Worm (Caenorhabditis elegans) whole organism, L4/young adult: ENCODE data around the gene nhr-196.

Source experiments
- W03F9.2 ChIP-seq: fragments of 150-350 bp; optimal IDR thresholded peaks from 2 replicates; lab custom pipeline; 2014; ENCODE audit warnings: missing biosample characterization, missing genetic modification characterization
- him-1 ChIP-seq: sonication (generic microtip); optimal IDR thresholded peaks from 2 replicates; lab custom pipeline; 2016; ENCODE audit warnings: missing genotype, missing genetic modification reagents, missing genetic modification characterization, missing compliant biosample characterization

DNA sequence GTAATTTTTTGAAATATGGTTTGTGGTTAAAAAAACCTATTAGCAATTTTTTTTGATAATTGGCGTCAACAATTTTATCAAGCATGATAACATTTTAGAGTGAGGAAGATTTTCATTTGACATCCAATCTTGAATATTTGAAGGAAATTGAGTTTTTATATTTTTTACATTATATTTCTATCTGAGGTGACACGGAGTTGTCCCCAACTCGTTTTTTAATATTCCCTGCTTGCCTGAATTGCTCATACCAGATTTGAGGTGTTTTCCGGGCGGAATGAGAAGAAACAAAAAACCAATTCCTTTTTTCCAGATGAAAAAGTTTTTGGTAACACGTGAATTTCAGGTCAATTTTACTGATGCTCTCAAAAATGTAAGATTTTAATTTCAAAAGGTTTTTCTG is 34.1 kb downstream of the nhr-196 start, which contains the start of gene Y6E2A.7:
- no peak for TF ChIP-seq him-1 (tag; lab: Kevin White, UChicago)
- TF ChIP-seq W03F9.2: no peak
